Worm (Caenorhabditis elegans) whole organism, young adult: Measurements from ENCODE around the gene parn-2.

Source experiments
- B0019.2 ChIP-seq: fragments of 200-800 bp; sonication (Bioruptor generic); conservative IDR thresholded peaks from 2 replicates; pipeline ENCODE4 v1.3.6; 2022; ENCODE audit warnings: missing genetic modification reagents, missing genetic modification characterization, missing compliant biosample characterization
- F10E7.11 ChIP-seq: sonication (generic microtip); optimal IDR thresholded peaks from 2 replicates; lab custom pipeline; 2017; ENCODE audit warnings: mild to moderate bottlenecking, missing genetic modification characterization, moderate library complexity, missing compliant biosample characterization
- T26A5.8 ChIP-seq: sonication (generic microtip); optimal IDR thresholded peaks from 2 replicates; lab custom pipeline; 2016; ENCODE audit warnings: missing genetic modification characterization, missing compliant biosample characterization
- Y56A3A.18 ChIP-seq: fragments of 200-800 bp; sonication (Bioruptor generic); IDR thresholded peaks from 2 replicates; pipeline ENCODE4 v1.3.6; 2022; ENCODE audit warnings: missing genetic modification reagents, missing genetic modification characterization, missing compliant biosample characterization
- ZK185.1 ChIP-seq: sonication (generic microtip); optimal IDR thresholded peaks from 2 replicates; lab custom pipeline; 2016; ENCODE audit warnings: mild to moderate bottlenecking, missing genetic modification characterization, missing compliant biosample characterization; ENCODE audit not compliant: poor library complexity, severe bottlenecking
- akir-1 ChIP-seq: fragments of 200-800 bp; sonication (Bioruptor generic); optimal IDR thresholded peaks from 2 replicates; lab custom pipeline; 2018; ENCODE audit warnings: mild to moderate bottlenecking, missing genetic modification characterization, moderate library complexity, missing compliant biosample characterization
- ama-1 ChIP-seq, 3 experiments: fragments of 150-350 bp in 1 of 3; sonication (generic microtip) in 2 of 3; optimal IDR thresholded peaks; 2 replicates each; lab custom pipeline; 2014 to 2018; ENCODE audit warnings: missing biosample characterization in 2 of 3, missing genetic modification characterization in 2 of 3, missing genetic modification reagents in 2 of 3
- aptf-2 ChIP-seq: fragments of 200-800 bp; sonication (Bioruptor generic); conservative IDR thresholded peaks from 2 replicates; pipeline ENCODE4 v1.3.6; 2022; ENCODE audit warnings: missing genetic modification reagents, missing genetic modification characterization, missing compliant biosample characterization
- athp-1 ChIP-seq: sonication (generic microtip); optimal IDR thresholded peaks from 2 replicates; lab custom pipeline; 2017; ENCODE audit warnings: mild to moderate bottlenecking, missing genetic modification characterization, missing compliant biosample characterization
- attf-3 ChIP-seq: fragments of 200-800 bp; sonication (Bioruptor generic); conservative IDR thresholded peaks from 2 replicates; pipeline ENCODE4 v1.3.6; 2022; ENCODE audit warnings: missing genetic modification reagents, missing genetic modification characterization, missing compliant biosample characterization
- attf-5 ChIP-seq: fragments of 200-800 bp; sonication (Bioruptor generic); optimal IDR thresholded peaks from 2 replicates; lab custom pipeline; 2018; ENCODE audit warnings: mild to moderate bottlenecking, missing genetic modification characterization, missing compliant biosample characterization
- ccch-3 ChIP-seq: fragments of 200-800 bp; sonication (Bioruptor generic); optimal IDR thresholded peaks from 2 replicates; lab custom pipeline; 2018; ENCODE audit warnings: mild to moderate bottlenecking, missing genetic modification characterization, missing compliant biosample characterization
- cebp-2 ChIP-seq: fragments of 200-800 bp; sonication (Bioruptor generic); IDR thresholded peaks from 2 replicates; pipeline ENCODE4 v1.3.6; 2022; ENCODE audit warnings: missing genetic modification characterization, missing compliant biosample characterization
- ceh-100 ChIP-seq: fragments of 200-800 bp; sonication (Bioruptor generic); IDR thresholded peaks from 2 replicates; pipeline ENCODE4 v1.3.6; 2022; ENCODE audit warnings: missing genetic modification reagents, missing genetic modification characterization, missing compliant biosample characterization
- ceh-58 ChIP-seq: fragments of 200-800 bp; sonication (Bioruptor generic); IDR thresholded peaks from 2 replicates; pipeline ENCODE4 v1.3.6; 2022; ENCODE audit warnings: missing genetic modification characterization, missing compliant biosample characterization
- egl-44 ChIP-seq: fragments of 200-800 bp; sonication (Bioruptor generic); IDR thresholded peaks from 2 replicates; pipeline ENCODE4 v1.3.6; 2022; ENCODE audit warnings: missing genetic modification reagents, missing genetic modification characterization, missing compliant biosample characterization
- fkh-3 ChIP-seq: sonication (generic microtip); optimal IDR thresholded peaks from 2 replicates; lab custom pipeline; 2016; ENCODE audit warnings: mild to moderate bottlenecking, missing genetic modification characterization, missing compliant biosample characterization
- him-1 ChIP-seq: sonication (generic microtip); optimal IDR thresholded peaks from 2 replicates; lab custom pipeline; 2016; ENCODE audit warnings: missing genotype, missing genetic modification reagents, missing genetic modification characterization, missing compliant biosample characterization
- hlh-12 ChIP-seq: sonication (generic microtip); optimal IDR thresholded peaks from 2 replicates; lab custom pipeline; 2016; ENCODE audit warnings: missing genetic modification characterization, missing compliant biosample characterization
- hrde-1 ChIP-seq: sonication (generic microtip); optimal IDR thresholded peaks from 2 replicates; lab custom pipeline; 2016; ENCODE audit warnings: missing genetic modification characterization, mild to moderate bottlenecking, missing compliant biosample characterization, moderate library complexity, missing genotype, missing genetic modification reagents, borderline replicate concordance
- lsl-1 ChIP-seq: fragments of 200-800 bp; sonication (Bioruptor generic); optimal IDR thresholded peaks from 2 replicates; lab custom pipeline; 2018; ENCODE audit warnings: mild to moderate bottlenecking, missing genetic modification characterization, moderate library complexity, missing compliant biosample characterization
- madf-10 ChIP-seq: sonication (generic microtip); optimal IDR thresholded peaks from 2 replicates; lab custom pipeline; 2016; ENCODE audit warnings: mild to moderate bottlenecking, missing genetic modification characterization, missing compliant biosample characterization
- mcd-1 ChIP-seq: fragments of 200-800 bp; sonication (Bioruptor generic); IDR thresholded peaks from 2 replicates; pipeline ENCODE4 v1.3.6; 2022; ENCODE audit warnings: missing genetic modification reagents, missing genetic modification characterization, missing compliant biosample characterization
- mxl-1 ChIP-seq: sonication (generic microtip); optimal IDR thresholded peaks from 2 replicates; lab custom pipeline; 2016; ENCODE audit warnings: missing genetic modification characterization, missing compliant biosample characterization
- nhr-179 ChIP-seq: sonication (generic microtip); optimal IDR thresholded peaks from 2 replicates; lab custom pipeline; 2016; ENCODE audit warnings: mild to moderate bottlenecking, missing genetic modification characterization, missing compliant biosample characterization
- nhr-80 ChIP-seq: sonication (generic microtip); optimal IDR thresholded peaks from 2 replicates; lab custom pipeline; 2016; ENCODE audit warnings: missing genetic modification characterization, missing compliant biosample characterization
- pbrm-1 ChIP-seq: fragments of 200-800 bp; sonication (Bioruptor generic); IDR thresholded peaks from 2 replicates; pipeline ENCODE4 v1.3.6; 2022; ENCODE audit warnings: missing genetic modification reagents, missing genetic modification characterization, missing compliant biosample characterization
- rcor-1 ChIP-seq: fragments of 200-800 bp; sonication (Bioruptor generic); IDR thresholded peaks from 2 replicates; pipeline ENCODE4 v1.3.6; 2022; ENCODE audit warnings: missing genetic modification reagents, missing genetic modification characterization, missing compliant biosample characterization
- sptf-2 ChIP-seq: fragments of 200-800 bp; sonication (Bioruptor generic); optimal IDR thresholded peaks from 2 replicates; lab custom pipeline; 2018; ENCODE audit warnings: mild to moderate bottlenecking, missing genetic modification characterization, missing compliant biosample characterization
- tbp1 ChIP-seq: fragments of 200-800 bp; sonication (Bioruptor generic); optimal IDR thresholded peaks from 2 replicates; lab custom pipeline; 2018; ENCODE audit warnings: mild to moderate bottlenecking, missing genetic modification characterization, missing compliant biosample characterization
- tbx-9 ChIP-seq: sonication (generic microtip); optimal IDR thresholded peaks from 2 replicates; lab custom pipeline; 2016; ENCODE audit warnings: borderline replicate concordance, missing genetic modification characterization, inconsistent platforms, missing compliant biosample characterization
- xnd-1 ChIP-seq: sonication (generic microtip); optimal IDR thresholded peaks from 2 replicates; lab custom pipeline; 2016; ENCODE audit warnings: missing genotype, missing genetic modification reagents, missing genetic modification characterization, missing compliant biosample characterization
- ztf-6 ChIP-seq: fragments of 200-800 bp; sonication (Bioruptor generic); IDR thresholded peaks from 2 replicates; pipeline ENCODE4 v1.3.6; 2022; ENCODE audit warnings: missing genetic modification reagents, missing genetic modification characterization, missing compliant biosample characterization

Gene parn-2

DNA sequence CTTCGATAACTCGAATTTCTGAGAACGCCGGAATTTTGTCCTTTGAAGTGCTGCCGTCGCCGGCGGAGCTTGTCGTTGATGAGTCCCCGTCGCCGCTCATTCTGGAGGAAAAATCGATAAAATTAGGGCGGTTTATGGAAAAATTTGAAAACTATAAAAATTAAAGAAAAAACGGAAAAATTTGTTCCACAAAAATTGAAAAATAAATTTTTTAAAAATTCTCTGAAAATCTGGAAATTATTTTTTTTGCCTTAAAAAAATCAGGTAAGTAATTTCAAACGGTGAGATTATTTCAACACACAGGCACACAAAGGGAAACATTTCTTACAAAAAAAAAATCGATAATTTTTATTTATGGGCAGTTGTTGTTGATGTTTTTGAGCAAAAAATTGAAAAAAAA, at the start of gene parn-2:
Gene parn-2, minus strand, starts transcription at position 101 of the 400 bp plus-strand sequence.
- TF ChIP-seq mcd-1 (GFP tag; lab: Robert Waterston, UW): no peak
- TF ChIP-seq nhr-179 (tag; lab: Kevin White, UChicago): no peak
- TF ChIP-seq F10E7.11: no peak
- TF ChIP-seq ccch-3 (GFP tag; lab: Kevin White, UChicago): no peak
- TF ChIP-seq hrde-1 (tag; lab: Kevin White, UChicago): no peak
- TF ChIP-seq xnd-1 (tag; lab: Kevin White, UChicago): no peak
- TF ChIP-seq lsl-1 (GFP tag; lab: Kevin White, UChicago): no peak
- TF ChIP-seq akir-1 (GFP tag; lab: Kevin White, UChicago): no peak
- no peak for TF ChIP-seq mxl-1

DNA sequence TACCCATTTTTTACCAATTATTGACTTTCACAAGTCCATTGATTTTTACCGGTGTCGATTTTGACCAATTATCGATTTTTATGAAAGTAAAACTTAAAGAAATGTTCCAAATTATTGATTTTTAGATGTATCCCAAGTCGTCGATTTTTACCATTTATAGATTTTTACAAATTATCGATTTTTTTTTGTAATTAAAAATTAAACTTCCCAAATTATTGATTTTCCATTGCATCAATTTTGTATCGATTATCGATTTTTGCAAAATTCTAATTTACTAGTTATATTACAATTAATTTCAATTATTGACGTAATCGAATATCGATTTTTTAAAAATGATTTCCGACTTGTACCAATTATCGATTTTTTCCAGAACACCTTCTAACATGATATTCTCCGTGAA, 46.7 kb upstream of the parn-2 start, which contains the start of gene sre-50:
Gene sre-50, plus strand, starts transcription at position 384 of the 400 bp plus-strand sequence.
- no peak for TF ChIP-seq B0019.2 (GFP tag; lab: Robert Waterston, UW)
- TF ChIP-seq attf-3: no peak
- TF ChIP-seq aptf-2 (GFP tag; lab: Robert Waterston, UW): no peak
- TF ChIP-seq hlh-12: no peak
- TF ChIP-seq pbrm-1 (GFP tag; lab: Robert Waterston, UW): no peak
- TF ChIP-seq tbx-9 (tag; lab: Kevin White, UChicago): no peak
- no peak for TF ChIP-seq him-1 (tag; lab: Kevin White, UChicago)
- no peak for TF ChIP-seq sptf-2

DNA sequence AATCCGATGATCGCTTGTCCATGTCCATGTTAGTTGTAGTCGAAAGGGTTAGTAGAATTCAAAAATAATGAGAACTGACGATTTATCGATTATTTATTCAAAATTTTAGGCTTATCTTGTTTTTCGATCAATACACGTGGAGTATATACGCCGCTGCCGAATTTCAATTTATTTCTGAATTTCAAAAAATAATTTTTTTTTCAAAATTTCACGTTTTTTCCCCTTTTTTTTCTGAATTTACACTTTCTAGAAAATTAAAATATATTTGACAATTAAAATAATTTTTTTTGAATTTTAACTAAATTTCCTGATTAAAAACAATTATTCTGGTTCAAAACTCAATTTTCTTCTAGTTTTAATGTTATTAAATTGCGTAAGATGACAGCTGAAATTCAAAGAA, 45.9 kb upstream of the parn-2 start, which contains the start of gene C50E10.1:
Gene C50E10.1, minus strand, starts transcription at position 101 of the 400 bp plus-strand sequence.
- no peak for TF ChIP-seq sptf-2

DNA sequence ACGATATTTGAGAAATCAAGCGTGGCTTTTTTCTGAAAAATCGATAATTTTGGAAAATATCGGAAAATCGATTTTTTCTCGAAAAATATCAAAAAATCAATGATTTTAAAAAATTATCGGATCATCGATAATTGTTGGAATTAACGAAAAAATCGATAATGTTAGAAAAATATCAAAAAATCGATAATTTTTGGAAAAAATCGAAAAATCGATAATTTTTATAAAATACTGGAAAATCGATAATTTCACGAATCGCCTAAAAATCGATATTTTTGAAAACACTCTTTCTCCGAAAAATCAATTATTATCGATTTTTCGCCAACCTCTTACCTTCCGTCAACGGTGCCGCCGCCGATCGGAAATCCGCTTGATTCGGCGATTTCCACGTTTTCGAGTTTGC, 44.8 kb upstream of the parn-2 start:
- TF ChIP-seq ama-1 (optimal IDR thresholded peaks at IDR 0.05; lab: Kevin White, UChicago) (no peak), ama-1 (GFP tag; optimal IDR thresholded peaks at IDR 0.05; lab: Kevin White, UChicago) (no peak), ZK185.1 (tag; lab: Kevin White, UChicago) (no peak), rcor-1 (GFP tag; lab: Robert Waterston, UW) (no peak), madf-10 (tag; lab: Kevin White, UChicago) (no peak), T26A5.8 (tag; lab: Kevin White, UChicago) (no peak), cebp-2 (GFP tag; lab: Robert Waterston, UW) (no peak), fkh-3 (tag; lab: Kevin White, UChicago) (no peak), Y56A3A.18 (GFP tag; lab: Robert Waterston, UW) (no peak), aptf-2 (GFP tag; lab: Robert Waterston, UW) (no peak), egl-44 (GFP tag; lab: Robert Waterston, UW) (no peak), athp-1 (tag; lab: Kevin White, UChicago) (no peak), ztf-6 (GFP tag; lab: Robert Waterston, UW) (no peak), ceh-100 (GFP tag; lab: Robert Waterston, UW) (no peak), nhr-80 (tag; lab: Kevin White, UChicago) (no peak), lsl-1 (GFP tag; lab: Kevin White, UChicago) (no peak), ceh-58 (GFP tag; lab: Robert Waterston, UW) (no peak), mcd-1 (GFP tag; lab: Robert Waterston, UW) (no peak), tbp1 (no peak), attf-5 (GFP tag; lab: Kevin White, UChicago) (no peak)
